Worm (Caenorhabditis elegans) whole organism, late embryonic: ENCODE data around the gene C02F5.12.

Experiments
- ceh-2 ChIP-seq: sonication (generic microtip); optimal IDR thresholded peaks from 2 replicates; lab custom pipeline; 2016; ENCODE audit warnings: missing genotype, missing genetic modification characterization, missing compliant biosample characterization
- ceh-22 ChIP-seq: sonication (generic microtip); optimal IDR thresholded peaks from 2 replicates; lab custom pipeline; 2017; ENCODE audit warnings: missing biosample characterization, missing genetic modification characterization
- ceh-48 ChIP-seq: sonication (generic microtip); optimal IDR thresholded peaks from 2 replicates; lab custom pipeline; 2016; ENCODE audit warnings: missing genetic modification characterization, inconsistent platforms, missing compliant biosample characterization
- lin-11 ChIP-seq: fragments of 200-800 bp; sonication (Bioruptor generic); optimal IDR thresholded peaks from 2 replicates; lab custom pipeline; 2018; ENCODE audit warnings: mild to moderate bottlenecking, missing genetic modification characterization, missing compliant biosample characterization
- syd-9 ChIP-seq: sonication (generic microtip); optimal IDR thresholded peaks from 2 replicates; lab custom pipeline; 2016; ENCODE audit warnings: mild to moderate bottlenecking, missing genetic modification characterization, moderate library complexity, missing compliant biosample characterization
- unc-86 ChIP-seq: sonication (generic microtip); optimal IDR thresholded peaks from 2 replicates; lab custom pipeline; 2016; ENCODE audit warnings: missing genetic modification characterization, missing compliant biosample characterization

DNA sequence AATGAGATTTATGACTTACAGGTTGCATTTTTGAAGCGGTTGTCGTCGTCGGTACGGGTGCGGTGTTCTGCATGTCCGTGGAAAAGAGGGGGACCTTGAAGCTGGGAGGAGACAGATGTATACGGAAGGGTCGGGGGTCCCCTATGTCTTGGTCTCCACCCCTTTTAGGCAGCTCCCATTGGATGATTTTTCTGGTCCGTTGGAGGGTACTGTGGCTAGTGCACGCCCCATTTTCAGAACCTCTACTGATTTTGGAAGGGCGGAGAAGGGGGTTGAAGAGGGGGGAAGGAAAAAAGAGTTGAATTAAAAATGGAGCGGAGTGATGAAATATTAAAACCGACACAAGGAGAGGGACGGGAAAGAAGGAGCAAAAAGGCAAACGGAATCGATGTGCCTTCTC lies 26.6 kb downstream of the C02F5.12 start, which contains the start of gene unc-86:
- TF ChIP-seq ceh-22 (no peak), lin-11 (no peak), ceh-48 (tag; lab: Kevin White, UChicago) (no peak), ceh-2 (tag; lab: Kevin White, UChicago) (no peak), unc-86 (tag; lab: Kevin White, UChicago) (peak; percentile 25), syd-9 (tag; lab: Kevin White, UChicago) (no peak)
